Worm (Caenorhabditis elegans) whole organism, young adult: ENCODE results near the gene cept-1.

Experiments used
- F52B5.7 ChIP-seq: sonication (generic microtip); optimal IDR thresholded peaks from 2 replicates; lab custom pipeline; 2016; ENCODE audit warnings: mild to moderate bottlenecking, missing genetic modification characterization, missing compliant biosample characterization
- dpl-1 ChIP-seq: fragments of 150-350 bp; optimal IDR thresholded peaks from 2 replicates; lab custom pipeline; 2014; ENCODE audit warnings: missing biosample characterization, missing genetic modification reagents, missing genetic modification characterization
- pha-4 ChIP-seq: fragments of 150-350 bp; sonication (generic microtip); optimal IDR thresholded peaks from 2 replicates; lab custom pipeline; 2014; ENCODE audit warnings: missing biosample characterization, missing genetic modification reagents, missing genetic modification characterization

DNA sequence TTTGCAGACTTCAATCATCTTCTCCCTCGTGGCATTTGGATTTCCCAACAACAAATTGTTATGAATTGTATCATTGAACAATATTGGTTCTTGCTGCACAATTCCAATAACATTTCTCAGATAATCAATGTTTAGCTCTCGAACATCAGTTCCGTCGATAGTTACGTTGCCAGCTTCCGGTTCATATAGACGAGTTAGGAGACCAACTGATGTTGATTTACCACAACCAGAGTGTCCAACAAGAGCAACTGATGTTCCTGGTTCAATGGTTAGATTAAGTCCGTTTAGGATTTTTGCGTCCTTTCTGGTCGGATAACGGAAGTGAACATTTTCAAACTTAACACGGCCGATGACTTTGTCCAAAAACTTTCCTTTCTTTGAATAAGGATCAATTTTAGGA, 7.8 kb upstream of the cept-1 start:
- no peak for TF ChIP-seq pha-4 (tag; lab: Kevin White, UChicago)
- TF ChIP-seq F52B5.7 (tag; lab: Kevin White, UChicago) = no peak
- no peak for TF ChIP-seq dpl-1 (GFP tag; lab: Kevin White, UChicago)
